Worm (Caenorhabditis elegans) whole organism, L4/young adult: ENCODE results near the gene K01B6.4.

ENCODE experiments used
- W03F9.2 ChIP-seq: fragments of 150-350 bp; optimal IDR thresholded peaks from 2 replicates; lab custom pipeline; 2014; ENCODE audit warnings: missing biosample characterization, missing genetic modification characterization
- him-1 ChIP-seq: sonication (generic microtip); optimal IDR thresholded peaks from 2 replicates; lab custom pipeline; 2016; ENCODE audit warnings: missing genotype, missing genetic modification reagents, missing genetic modification characterization, missing compliant biosample characterization

- no peak for TF ChIP-seq him-1 (tag; lab: Kevin White, UChicago)
- TF ChIP-seq W03F9.2 (tag; lab: Kevin White, UChicago) = no peak
These were observed 39.6 kb upstream of the K01B6.4 start for ce11 chrIII:9336807-9337206.
